Fruit fly (Drosophila melanogaster): ENCODE results near the gene Kat60.

Gene Kat60

dm6 chr3R:5198302-5198701 is 33.7 kb downstream of the Kat60 start (continued):
- TF ChIP-seq fd59A (GFP tag; optimal IDR thresholded peaks at IDR 0.05) (no peak), svp (GFP tag) (no peak), CG10631 (GFP tag; optimal IDR thresholded peaks at IDR 0.05) (peak; percentile 38), salr (GFP tag; optimal IDR thresholded peaks at IDR 0.05) (no peak), CG6854 (GFP tag; optimal IDR thresholded peaks at IDR 0.05) (no peak), net (GFP tag; optimal IDR thresholded peaks at IDR 0.05) (peak; percentile 26), Eip75B (GFP tag; optimal IDR thresholded peaks at IDR 0.05) (peak; percentile 54), CG3919 (GFP tag; optimal IDR thresholded peaks at IDR 0.05) (peak; percentile 39), pdm3 (GFP tag; optimal IDR thresholded peaks at IDR 0.05) (peak; percentile 37), Sox14 (GFP tag; optimal IDR thresholded peaks at IDR 0.05) (no peak), CG34406 (GFP tag; optimal IDR thresholded peaks at IDR 0.05) (no peak), CG8119 (GFP tag; IDR thresholded peaks at IDR 0.05) (0 out of 3 replicates have a peak, but pooled peaks have one; percentile 28), spab (GFP tag; optimal IDR thresholded peaks at IDR 0.05) (no peak), achi (GFP tag; optimal IDR thresholded peaks at IDR 0.05) (peak; percentile 46), CG11294 (GFP tag; IDR thresholded peaks at IDR 0.05) (peak; percentile 50; the same call in 1 of the 2 replicates), Lpt (GFP tag; optimal IDR thresholded peaks at IDR 0.05) (no peak), Sox102F (GFP tag; optimal IDR thresholded peaks at IDR 0.05) (peak; percentile 20), Smox (GFP tag; optimal IDR thresholded peaks at IDR 0.05) (no peak), CG6163 (GFP tag; IDR thresholded peaks at IDR 0.05) (no peak), CG32006 (GFP tag; optimal IDR thresholded peaks at IDR 0.05) (peak; percentile 63), Gug (GFP tag; IDR thresholded peaks at IDR 0.05) (peak; percentile 51; the same call in 1 of the 2 replicates), ss (GFP tag; optimal IDR thresholded peaks at IDR 0.05) (peak in 1 of 2 experiments; percentile 5), Eip93F (GFP tag; optimal IDR thresholded peaks at IDR 0.05) (no peak), CG6792 (GFP tag; optimal IDR thresholded peaks at IDR 0.05) (peak; percentile 32), dac (GFP tag; optimal IDR thresholded peaks at IDR 0.05) (peak; percentile 34)

dm6 chr3R:5193271-5193670 is 38.7 kb downstream of the Kat60 start:
- TF ChIP-seq achi (GFP tag; optimal IDR thresholded peaks at IDR 0.05): peak; percentile 10
- no peak for TF ChIP-seq CG8632 (GFP tag; optimal IDR thresholded peaks at IDR 0.05)
- TF ChIP-seq CG32006 (GFP tag; optimal IDR thresholded peaks at IDR 0.05): peak; percentile 40
- TF ChIP-seq CG8119 (GFP tag; IDR thresholded peaks at IDR 0.05): 0 out of 3 replicates have a peak, but pooled peaks have one; percentile 19
- TF ChIP-seq Hr4 (GFP tag; optimal IDR thresholded peaks at IDR 0.05): peak; percentile 8
- TF ChIP-seq Eip78C (GFP tag): peak; percentile 71

DNA sequence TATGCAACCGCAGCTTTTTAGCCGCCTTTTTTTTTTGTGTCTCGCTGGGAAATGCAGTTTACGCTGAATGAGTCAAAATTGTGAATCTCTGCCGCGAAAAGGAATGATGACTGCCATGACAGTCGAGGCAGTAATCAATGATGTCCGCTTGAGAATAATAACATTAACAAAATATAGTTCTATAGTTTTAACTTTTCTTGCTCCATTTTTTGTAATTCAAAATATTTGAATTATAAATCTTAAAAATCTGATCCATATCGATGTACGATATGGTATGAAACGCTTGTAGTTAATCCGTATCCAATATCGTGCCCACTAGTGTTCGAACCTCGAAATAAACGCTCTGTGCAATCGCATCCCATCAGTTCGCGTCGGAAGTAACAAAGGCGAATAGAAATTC is 44.2 kb downstream of the Kat60 start:
- no peak for TF ChIP-seq CG6854 (GFP tag; optimal IDR thresholded peaks at IDR 0.05)
- TF ChIP-seq CG31627 (GFP tag; optimal IDR thresholded peaks at IDR 0.05): peak; percentile 16
- TF ChIP-seq cyc (GFP tag; optimal IDR thresholded peaks at IDR 0.05): peak; percentile 4
- TF ChIP-seq acj6 (GFP tag; optimal IDR thresholded peaks at IDR 0.05): peak; percentile 39
- TF ChIP-seq Blimp-1 (GFP tag; optimal IDR thresholded peaks at IDR 0.05): no peak
- peak; percentile 75 for TF ChIP-seq Eip78C (GFP tag)
- TF ChIP-seq OdsH (GFP tag; optimal IDR thresholded peaks at IDR 0.05): no peak
- TF ChIP-seq eg (GFP tag; IDR thresholded peaks at IDR 0.05): 0 out of 3 replicates have a peak, but pooled peaks have one; percentile 17
- TF ChIP-seq lz (GFP tag; optimal IDR thresholded peaks at IDR 0.05): peak; percentile 14
- TF ChIP-seq CG11902 (GFP tag; optimal IDR thresholded peaks at IDR 0.05): no peak
- no peak for TF ChIP-seq vri (GFP tag; optimal IDR thresholded peaks at IDR 0.05)
- no peak for TF ChIP-seq CG10669 (GFP tag; optimal IDR thresholded peaks at IDR 0.05)
- no peak for TF ChIP-seq Lpt (GFP tag; optimal IDR thresholded peaks at IDR 0.05)
- TF ChIP-seq CG34406 (GFP tag; optimal IDR thresholded peaks at IDR 0.05): peak; percentile 43
- peak; percentile 12 for TF ChIP-seq CG8632 (GFP tag; optimal IDR thresholded peaks at IDR 0.05)
- TF ChIP-seq Sox102F (GFP tag; optimal IDR thresholded peaks at IDR 0.05): no peak
- no peak for TF ChIP-seq topi (GFP tag; optimal IDR thresholded peaks at IDR 0.05)
- no peak for TF ChIP-seq dsx (GFP tag; optimal IDR thresholded peaks at IDR 0.05; ENCODE audit: poor library complexity, severe bottlenecking)
- TF ChIP-seq Met (GFP tag; optimal IDR thresholded peaks at IDR 0.05): peak; percentile 19
- TF ChIP-seq CG16779 (tag; optimal IDR thresholded peaks at IDR 0.05): no peak
- no peak for TF ChIP-seq dac (GFP tag; optimal IDR thresholded peaks at IDR 0.05)
- TF ChIP-seq Sox14 (GFP tag; optimal IDR thresholded peaks at IDR 0.05): no peak
- TF ChIP-seq CG10631 (GFP tag; optimal IDR thresholded peaks at IDR 0.05): peak; percentile 8
- peak; percentile 23 for TF ChIP-seq achi (GFP tag; optimal IDR thresholded peaks at IDR 0.05)
- TF ChIP-seq CG6792 (GFP tag; optimal IDR thresholded peaks at IDR 0.05): no peak
- no peak for TF ChIP-seq Hr4 (GFP tag; optimal IDR thresholded peaks at IDR 0.05)
- TF ChIP-seq Eip93F (GFP tag; optimal IDR thresholded peaks at IDR 0.05): no peak
- TF ChIP-seq CG3919 (GFP tag; optimal IDR thresholded peaks at IDR 0.05): peak; percentile 22

All from whole organism, prepupa.